Fruit fly (Drosophila melanogaster) whole organism: ENCODE results near the gene Prx1.

Source experiments
- CG8478 ChIP-seq: fragments of >200 bp; optimal IDR thresholded peaks from 2 replicates; lab custom pipeline; 2018; ENCODE audit warnings: inconsistent platforms
- Dll ChIP-seq: fragments of >200 bp; optimal IDR thresholded peaks from 2 replicates; lab custom pipeline; 2017
- psq ChIP-seq: fragments of >200 bp; optimal IDR thresholded peaks from 2 replicates; lab custom pipeline; 2017

DNA sequence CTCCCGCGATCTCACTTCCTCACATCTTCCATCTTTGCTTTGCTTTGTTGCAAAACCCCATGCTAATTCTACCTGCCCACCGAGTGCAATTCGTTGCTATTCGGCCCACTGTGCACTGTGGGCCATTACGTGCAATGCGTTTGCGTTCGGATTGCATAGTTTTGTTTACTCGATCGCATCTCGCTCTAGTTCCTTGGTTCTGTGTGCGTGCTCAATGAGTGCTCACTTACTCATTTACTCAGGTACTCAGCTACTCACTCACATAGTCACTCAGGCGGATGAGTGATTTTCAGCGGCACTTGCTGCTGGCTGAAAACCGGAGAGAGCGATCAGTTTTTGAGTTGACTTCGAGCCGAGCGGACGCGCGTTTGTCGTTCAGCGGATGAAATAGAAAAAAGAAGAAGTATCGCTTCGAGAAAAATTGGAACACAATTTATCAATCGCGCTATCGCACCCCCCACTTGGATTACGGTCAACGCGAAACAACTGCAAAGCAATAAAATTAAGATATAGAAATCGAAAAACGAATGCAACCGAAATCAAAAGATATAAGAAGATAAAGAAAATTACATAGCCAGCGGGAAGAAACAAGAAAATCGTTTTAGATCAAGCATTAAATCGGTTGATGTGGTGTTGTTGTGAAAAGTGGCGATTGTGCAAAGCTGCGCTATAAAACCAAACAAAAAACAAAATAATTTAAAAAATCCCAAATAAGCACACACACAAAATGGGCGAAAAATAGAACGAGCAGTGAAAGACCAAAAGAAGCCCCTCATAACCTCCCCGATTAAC lies 27.8 kb downstream of the Prx1 start, which contains the start of gene Tollo:
- TF ChIP-seq CG8478 (lab: Kevin White, UChicago) (no peak), Dll (no peak), psq (lab: Kevin White, UChicago) (no peak)
